Worm (Caenorhabditis elegans) whole organism, L4 larva: ENCODE data around the gene F56H9.9.

Experiments
- D1046.2 ChIP-seq: fragments of 200-800 bp; sonication (Bioruptor generic); IDR thresholded peaks from 2 replicates; pipeline ENCODE4 v1.3.6; 2022; ENCODE audit warnings: missing genetic modification characterization, missing compliant biosample characterization
- aly-2 ChIP-seq: sonication (generic microtip); optimal IDR thresholded peaks from 2 replicates; lab custom pipeline; 2018; ENCODE audit warnings: missing biosample characterization, missing genetic modification characterization
- ama-1 ChIP-seq: fragments of 150-350 bp; optimal IDR thresholded peaks from 2 replicates; lab custom pipeline; 2014; ENCODE audit warnings: inconsistent platforms, mixed read lengths
- fkh-10 ChIP-seq: fragments of 150-350 bp; optimal IDR thresholded peaks from 2 replicates; lab custom pipeline; 2014; ENCODE audit warnings: missing biosample characterization, missing genetic modification reagents, missing genetic modification characterization
- fos-1 ChIP-seq: fragments of 150-350 bp; optimal IDR thresholded peaks from 2 replicates; lab custom pipeline; 2014; ENCODE audit warnings: missing biosample characterization, missing genetic modification characterization
- lin-13 ChIP-seq: fragments of 150-350 bp; optimal IDR thresholded peaks from 2 replicates; lab custom pipeline; 2014; ENCODE audit warnings: missing biosample characterization, missing genetic modification reagents, missing genetic modification characterization
- mxl-2 ChIP-seq: fragments of 200-800 bp; sonication (Bioruptor generic); conservative IDR thresholded peaks from 2 replicates; pipeline ENCODE4 v1.3.6; 2022; ENCODE audit warnings: missing genetic modification reagents, missing genetic modification characterization, missing compliant biosample characterization
- nhr-6 ChIP-seq: fragments of 150-350 bp; optimal IDR thresholded peaks from 2 replicates; lab custom pipeline; 2014; ENCODE audit warnings: missing biosample characterization, missing genetic modification characterization
- snpc-4 ChIP-seq: fragments of 150-350 bp; optimal IDR thresholded peaks from 2 replicates; lab custom pipeline; 2014; ENCODE audit warnings: missing biosample characterization, missing genetic modification characterization

ce11 chrV:12592379-12592778 is 31.9 kb downstream of the F56H9.9 start, which contains the start of gene C14C10.2:
- TF ChIP-seq ama-1 (lab: Kevin White, UChicago) (no peak), lin-13 (GFP tag; lab: Kevin White, UChicago) (no peak), snpc-4 (tag; lab: Kevin White, UChicago) (no peak), aly-2 (tag; lab: Kevin White, UChicago) (no peak), D1046.2 (GFP tag; lab: Robert Waterston, UW) (no peak), fkh-10 (GFP tag; lab: Kevin White, UChicago) (no peak), fos-1 (tag; lab: Kevin White, UChicago) (no peak), nhr-6 (tag; lab: Kevin White, UChicago) (no peak), mxl-2 (GFP tag; lab: Robert Waterston, UW) (no peak)
